Worm (Caenorhabditis elegans): ENCODE results near the gene C27F2.9.
A peak's percentile ranks its signal among the peaks of the same experiment; 100 is the strongest.

Gene C27F2.9

DNA sequence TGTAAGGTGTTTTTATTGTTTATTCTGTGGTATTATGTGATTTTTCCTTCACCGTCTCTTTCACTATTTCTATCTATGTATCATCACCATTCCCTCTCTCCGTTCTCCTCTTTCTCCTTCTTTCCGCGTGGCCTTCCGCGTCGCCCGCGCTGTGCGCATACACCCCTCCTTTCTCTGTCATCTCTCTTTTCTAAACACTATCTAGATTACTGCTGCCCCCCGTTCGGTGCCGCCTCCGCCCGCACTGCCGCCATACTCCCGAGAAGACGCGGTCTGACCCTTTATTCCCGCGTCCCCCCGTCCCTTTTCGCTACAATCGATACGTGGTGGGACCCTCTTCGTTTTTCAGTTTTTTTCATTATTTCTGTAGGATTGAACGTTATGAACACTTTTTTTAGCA is 14.2 kb downstream of the C27F2.9 start (continued):
- 0 out of 2 replicates have a peak, but pooled peaks have one; percentile 19 for TF ChIP-seq pha-4 (GFP tag; IDR thresholded peaks at IDR 0.05)
- no peak for TF ChIP-seq pha-4 (tag; optimal IDR thresholded peaks at IDR 0.05)
- peak; percentile 99 for TF ChIP-seq madf-9 (GFP tag; conservative IDR thresholded peaks at IDR 0.05)
- TF ChIP-seq T26A8.4 (GFP tag; IDR thresholded peaks at IDR 0.05), result peak; percentile 25

- TF ChIP-seq gei-8 (GFP tag; optimal IDR thresholded peaks at IDR 0.05) (peak; percentile 11), D1046.2 (GFP tag; IDR thresholded peaks at IDR 0.05) (no peak), jun-1 (tag; optimal IDR thresholded peaks at IDR 0.05) (no peak), mxl-2 (GFP tag; conservative IDR thresholded peaks at IDR 0.05) (no peak), nhr-25 (tag; optimal IDR thresholded peaks at IDR 0.05; ENCODE audit: borderline replicate concordance, insufficient read depth) (no peak), spr-3 (GFP tag; optimal IDR thresholded peaks at IDR 0.05) (no peak), nhr-111 (GFP tag; optimal IDR thresholded peaks at IDR 0.05) (no peak), dve-1 (tag; optimal IDR thresholded peaks at IDR 0.05; ENCODE audit: insufficient read depth) (no peak), mep-1 (tag; optimal IDR thresholded peaks at IDR 0.05) (peak; percentile 27), unc-130 (GFP tag; optimal IDR thresholded peaks at IDR 0.05) (no peak), nhr-76 (tag; optimal IDR thresholded peaks at IDR 0.05) (no peak), ztf-7 (tag; optimal IDR thresholded peaks at IDR 0.05) (no peak), zag-1 (tag; optimal IDR thresholded peaks at IDR 0.05) (no peak), attf-4 (tag; optimal IDR thresholded peaks at IDR 0.05) (no peak), snpc-1.2 (GFP tag; IDR thresholded peaks at IDR 0.05) (no peak), ama-1 (optimal IDR thresholded peaks at IDR 0.05) (no peak), tra-1 (GFP tag; IDR thresholded peaks at IDR 0.05) (no peak), ZK546.5 (tag; optimal IDR thresholded peaks at IDR 0.05) (no peak), egl-27 (tag; optimal IDR thresholded peaks at IDR 0.05) (no peak), pha-4 (GFP tag; IDR thresholded peaks at IDR 0.05) (no peak), pha-4 (tag; optimal IDR thresholded peaks at IDR 0.05) (no peak), arid-1 (GFP tag; conservative IDR thresholded peaks at IDR 0.05) (no peak), ceh-20 (GFP tag; IDR thresholded peaks at IDR 0.05) (no peak), snpc-4 (tag; optimal IDR thresholded peaks at IDR 0.05) (no peak), fos-1 (tag; optimal IDR thresholded peaks at IDR 0.05) (no peak), lim-7 (GFP tag; IDR thresholded peaks at IDR 0.05) (no peak), madf-9 (GFP tag; conservative IDR thresholded peaks at IDR 0.05) (peak; percentile 78), sdz-12 (GFP tag; optimal IDR thresholded peaks at IDR 0.05) (no peak), nhr-102 (tag; optimal IDR thresholded peaks at IDR 0.05) (no peak), F37D6.2 (tag; optimal IDR thresholded peaks at IDR 0.05) (no peak), Y75B8A.6 (GFP tag; IDR thresholded peaks at IDR 0.05) (no peak), aly-2 (tag; optimal IDR thresholded peaks at IDR 0.05) (no peak), cey-2 (tag; optimal IDR thresholded peaks at IDR 0.05; ENCODE audit: borderline replicate concordance, insufficient read depth) (no peak), egl-43 (GFP tag; IDR thresholded peaks at IDR 0.05) (peak; percentile 42; the same call in 1 of the 2 replicates), R02D3.7 (tag; optimal IDR thresholded peaks at IDR 0.05) (no peak), F26F4.8 (GFP tag; conservative IDR thresholded peaks at IDR 0.05) (no peak), aha-1 (tag) (peak; percentile 98), nhr-6 (tag; optimal IDR thresholded peaks at IDR 0.05) (no peak), hmg-1.1 (GFP tag; IDR thresholded peaks at IDR 0.05) (peak; percentile 38; the same call in 1 of the 2 replicates), skn-1 (tag; optimal IDR thresholded peaks at IDR 0.05) (no peak), duxl-1 (tag; optimal IDR thresholded peaks at IDR 0.05; ENCODE audit: poor library complexity) (no peak), mdl-1 (tag; optimal IDR thresholded peaks at IDR 0.05) (peak; percentile 11 to 34), zip-2 (tag; optimal IDR thresholded peaks at IDR 0.05) (no peak), dmd-9 (GFP tag; IDR thresholded peaks at IDR 0.05) (no peak), saeg-2 (GFP tag; IDR thresholded peaks at IDR 0.05) (no peak), ZK337.2 (GFP tag; IDR thresholded peaks at IDR 0.05) (no peak), unc-62 (GFP tag; optimal IDR thresholded peaks at IDR 0.05 in 1 of 2) (no peak), unc-62 (tag; optimal IDR thresholded peaks at IDR 0.05) (no peak), zfp-2 (tag; optimal IDR thresholded peaks at IDR 0.05) (no peak)
Observed at ce11 chrIII:4947352-4947751, 15.5 kb downstream of the C27F2.9 start.

Data from whole organism, L4 larva.